Fruit fly (Drosophila melanogaster) whole organism, embryonic: ENCODE data around the gene CG5188.

Source experiments
- Adf1 ChIP-seq: fragments of 200-800 bp; sonication (Bioruptor generic); IDR thresholded peaks from 2 replicates; pipeline ENCODE4 v1.3.6; 2022; ENCODE audit warnings: missing biosample characterization, missing genetic modification characterization
- CG10543 ChIP-seq: fragments of 200-800 bp; sonication (Bioruptor generic); optimal IDR thresholded peaks from 3 replicates; lab custom pipeline; 2017; ENCODE audit warnings: missing biosample characterization, mild to moderate bottlenecking, missing genetic modification characterization, moderate library complexity
- CG10565 ChIP-seq: fragments of 200-800 bp; sonication (Bioruptor generic); optimal IDR thresholded peaks from 3 replicates; lab custom pipeline; 2016; ENCODE audit warnings: missing biosample characterization, mild to moderate bottlenecking, missing genetic modification characterization
- CG13123 ChIP-seq: fragments of 200-800 bp; sonication (Bioruptor generic); optimal IDR thresholded peaks from 2 replicates; lab custom pipeline; 2016; ENCODE audit warnings: missing biosample characterization, missing genetic modification characterization
- CG13424 ChIP-seq: fragments of 200-800 bp; sonication (Bioruptor generic); optimal IDR thresholded peaks from 2 replicates; lab custom pipeline; 2019; ENCODE audit warnings: missing biosample characterization, mild to moderate bottlenecking, missing genetic modification characterization, moderate library complexity
- CG13894 ChIP-seq: fragments of 200-800 bp; sonication (Bioruptor generic); optimal IDR thresholded peaks from 3 replicates; lab custom pipeline; 2018; ENCODE audit warnings: missing biosample characterization, mild to moderate bottlenecking, missing genetic modification characterization, moderate library complexity
- CG14050 ChIP-seq: fragments of 200-800 bp; sonication (Bioruptor generic); IDR thresholded peaks from 3 replicates; pipeline ENCODE4 v1.3.6; 2022; ENCODE audit warnings: missing biosample characterization, missing genetic modification characterization
- CG16863 ChIP-seq: fragments of 200-800 bp; sonication (Bioruptor generic); optimal IDR thresholded peaks from 3 replicates; lab custom pipeline; 2016; ENCODE audit warnings: missing biosample characterization, missing genetic modification characterization
- CG17912 ChIP-seq: fragments of 200-800 bp; sonication (Bioruptor generic); optimal IDR thresholded peaks from 2 replicates; lab custom pipeline; 2018; ENCODE audit warnings: missing biosample characterization, mild to moderate bottlenecking, missing genetic modification characterization
- CG1792 ChIP-seq: fragments of 200-800 bp; sonication (Bioruptor generic); optimal IDR thresholded peaks from 2 replicates; lab custom pipeline; 2016; ENCODE audit warnings: missing biosample characterization, missing genetic modification characterization
- CG18476 ChIP-seq: fragments of 200-800 bp; sonication (Bioruptor generic); optimal IDR thresholded peaks from 2 replicates; lab custom pipeline; 2016; ENCODE audit warnings: missing biosample characterization, mild to moderate bottlenecking, missing genetic modification characterization
- CG31388 ChIP-seq: fragments of 200-800 bp; sonication (Bioruptor generic); optimal IDR thresholded peaks from 2 replicates; lab custom pipeline; 2016; ENCODE audit warnings: missing biosample characterization, missing genetic modification characterization
- CG3838 ChIP-seq: fragments of 200-800 bp; sonication (Bioruptor generic); optimal IDR thresholded peaks from 3 replicates; lab custom pipeline; 2016; ENCODE audit warnings: missing biosample characterization, missing genetic modification characterization
- CG3995 ChIP-seq: fragments of 200-800 bp; sonication (Bioruptor generic); optimal IDR thresholded peaks from 3 replicates; lab custom pipeline; 2016; ENCODE audit warnings: missing biosample characterization, missing genetic modification characterization
- CG42726 ChIP-seq: fragments of 200-800 bp; sonication (Bioruptor generic); IDR thresholded peaks from 2 replicates; pipeline ENCODE4 v1.3.6; 2022; ENCODE audit warnings: missing biosample characterization, missing genetic modification characterization; ENCODE audit not compliant: partially characterized antibody
- CG6689 ChIP-seq: fragments of 200-800 bp; sonication (Bioruptor generic); IDR thresholded peaks from 2 replicates; pipeline ENCODE4 v1.3.6; 2022; ENCODE audit warnings: missing biosample characterization, missing genetic modification characterization
- CG6854 ChIP-seq: fragments of 200-800 bp; sonication (Bioruptor generic); optimal IDR thresholded peaks from 3 replicates; lab custom pipeline; 2017; ENCODE audit warnings: missing biosample characterization, mild to moderate bottlenecking, missing genetic modification characterization
- CG7745 ChIP-seq: fragments of 200-800 bp; sonication (Bioruptor generic); optimal IDR thresholded peaks from 2 replicates; lab custom pipeline; 2018; ENCODE audit warnings: missing biosample characterization, mild to moderate bottlenecking, missing genetic modification characterization, moderate library complexity
- CG8290 ChIP-seq, 3 experiments: fragments of 200-800 bp; sonication (Bioruptor generic); optimal IDR thresholded peaks; 2 replicates each; lab custom pipeline; 2016 to 2019; ENCODE audit warnings: missing biosample characterization in 3 of 3, missing genetic modification characterization in 3 of 3, mild to moderate bottlenecking in 2 of 3, moderate library complexity in 1 of 3
- Dbx ChIP-seq: fragments of 200-800 bp; sonication (Bioruptor generic); IDR thresholded peaks from 3 replicates; pipeline ENCODE4 v1.3.6; 2022; ENCODE audit warnings: missing biosample characterization, missing genetic modification characterization
- Doc2 ChIP-seq: fragments of 200-800 bp; sonication (Bioruptor generic); IDR thresholded peaks from 2 replicates; pipeline ENCODE4 v1.3.6; 2022; ENCODE audit warnings: missing biosample characterization, missing genetic modification characterization
- MESR4 ChIP-seq: fragments of 200-800 bp; sonication (Bioruptor generic); optimal IDR thresholded peaks from 2 replicates; lab custom pipeline; 2018; ENCODE audit warnings: missing biosample characterization, mild to moderate bottlenecking, missing genetic modification characterization, moderate library complexity
- Med ChIP-seq: fragments of 200-800 bp; sonication (Bioruptor generic); peaks from one replicate; lab custom pipeline; 2016; ENCODE audit warnings: missing biosample characterization, missing genetic modification characterization, mild to moderate bottlenecking, inconsistent platforms, moderate library complexity
- NC2β ChIP-seq: fragments of 200-800 bp; sonication (Bioruptor generic); optimal IDR thresholded peaks from 2 replicates; lab custom pipeline; 2016; ENCODE audit warnings: missing biosample characterization, missing genetic modification characterization
- Sry-δ ChIP-seq: fragments of 200-800 bp; sonication (Bioruptor generic); optimal IDR thresholded peaks from 2 replicates; lab custom pipeline; 2016; ENCODE audit warnings: missing biosample characterization, missing genetic modification characterization
- amos ChIP-seq: fragments of 200-800 bp; sonication (Bioruptor generic); IDR thresholded peaks from 2 replicates; pipeline ENCODE4 v1.3.6; 2022; ENCODE audit warnings: missing biosample characterization, missing genetic modification characterization; ENCODE audit not compliant: partially characterized antibody
- aop ChIP-seq: fragments of 200-800 bp; sonication (Bioruptor generic); IDR thresholded peaks from 2 replicates; pipeline ENCODE4 v1.3.6; 2022; ENCODE audit warnings: missing biosample characterization, missing genetic modification characterization
- bbx ChIP-seq: fragments of 200-800 bp; sonication (Bioruptor generic); IDR thresholded peaks from 2 replicates; pipeline ENCODE4 v1.3.6; 2022; ENCODE audit warnings: missing biosample characterization, missing genetic modification characterization; ENCODE audit not compliant: partially characterized antibody
- chinmo ChIP-seq: fragments of 200-800 bp; sonication (Bioruptor generic); IDR thresholded peaks from 4 replicates; pipeline ENCODE4 v1.3.6; 2022; ENCODE audit warnings: missing biosample characterization, missing genetic modification characterization; ENCODE audit not compliant: partially characterized antibody
- chn ChIP-seq: fragments of 200-800 bp; sonication (Bioruptor generic); optimal IDR thresholded peaks from 2 replicates; lab custom pipeline; 2016; ENCODE audit warnings: missing biosample characterization, missing genetic modification characterization
- dati ChIP-seq: fragments of 200-800 bp; sonication (Bioruptor generic); IDR thresholded peaks from 2 replicates; pipeline ENCODE4 v1.3.6; 2022; ENCODE audit warnings: missing biosample characterization, missing genetic modification characterization
- dimm ChIP-seq: fragments of 200-800 bp; sonication (Bioruptor generic); IDR thresholded peaks from 2 replicates; pipeline ENCODE4 v1.3.6; 2022; ENCODE audit warnings: missing biosample characterization, missing genetic modification characterization
- emc ChIP-seq: fragments of 200-800 bp; sonication (Bioruptor generic); optimal IDR thresholded peaks from 2 replicates; lab custom pipeline; 2016; ENCODE audit warnings: missing biosample characterization, missing genetic modification characterization
- gem ChIP-seq: fragments of 200-800 bp; sonication (Bioruptor generic); optimal IDR thresholded peaks from 2 replicates; lab custom pipeline; 2019; ENCODE audit warnings: missing biosample characterization, mild to moderate bottlenecking, missing genetic modification characterization, moderate library complexity
- grau ChIP-seq: fragments of 200-800 bp; optimal IDR thresholded peaks from 3 replicates; lab custom pipeline; 2019; ENCODE audit warnings: missing biosample characterization, mild to moderate bottlenecking, missing genetic modification characterization, moderate library complexity
- grn ChIP-seq: fragments of 200-800 bp; sonication (Bioruptor generic); optimal IDR thresholded peaks from 3 replicates; lab custom pipeline; 2017; ENCODE audit warnings: missing biosample characterization, missing genetic modification characterization
- lilli ChIP-seq: fragments of 200-800 bp; sonication (Bioruptor generic); optimal IDR thresholded peaks from 3 replicates; lab custom pipeline; 2016; ENCODE audit warnings: missing biosample characterization, missing genetic modification characterization
- lov ChIP-seq, 2 experiments: fragments of 200-800 bp in 1 of 2; fragments of >200 bp in 1 of 2; sonication (Bioruptor generic) in 1 of 2; IDR thresholded peaks in 1 of 2; optimal IDR thresholded peaks in 1 of 2; 2 replicates in 1 of 2; 3 replicates in 1 of 2; pipeline versions ENCODE4 v1.3.6 to Lab custom; 2017 to 2022; ENCODE audit warnings: missing biosample characterization in 1 of 2, missing genetic modification characterization in 1 of 2
- mam ChIP-seq: fragments of 200-800 bp; sonication (Bioruptor generic); optimal IDR thresholded peaks from 3 replicates; lab custom pipeline; 2016; ENCODE audit warnings: missing biosample characterization, missing genetic modification characterization
- nmo ChIP-seq: fragments of 200-800 bp; sonication (Bioruptor generic); optimal IDR thresholded peaks from 2 replicates; lab custom pipeline; 2018; ENCODE audit warnings: missing biosample characterization, mild to moderate bottlenecking, missing genetic modification characterization, moderate library complexity
- pb ChIP-seq: fragments of 200-800 bp; sonication (Bioruptor generic); optimal IDR thresholded peaks from 3 replicates; lab custom pipeline; 2016; ENCODE audit warnings: missing biosample characterization, missing genetic modification characterization
- sens-2 ChIP-seq: fragments of 200-800 bp; sonication (Bioruptor generic); IDR thresholded peaks from 2 replicates; pipeline ENCODE4 v1.3.6; 2022; ENCODE audit warnings: missing biosample characterization, missing genetic modification characterization
- sima ChIP-seq: fragments of 200-800 bp; sonication (Bioruptor generic); optimal IDR thresholded peaks from 2 replicates; lab custom pipeline; 2016; ENCODE audit warnings: missing biosample characterization, missing genetic modification characterization
- slp2 ChIP-seq: fragments of 200-800 bp; sonication (Bioruptor generic); optimal IDR thresholded peaks from 2 replicates; lab custom pipeline; 2016; ENCODE audit warnings: missing biosample characterization, missing genetic modification characterization
- sr ChIP-seq: fragments of 200-800 bp; sonication (Bioruptor generic); IDR thresholded peaks from 3 replicates; pipeline ENCODE4 v1.3.6; 2022; ENCODE audit warnings: missing biosample characterization, missing genetic modification characterization
- stc ChIP-seq: fragments of 200-800 bp; sonication (Bioruptor generic); IDR thresholded peaks from 2 replicates; pipeline ENCODE4 v1.3.6; 2022; ENCODE audit warnings: missing biosample characterization, missing genetic modification characterization
- sug ChIP-seq: fragments of 200-800 bp; optimal IDR thresholded peaks from 2 replicates; lab custom pipeline; 2019; ENCODE audit warnings: missing biosample characterization, mild to moderate bottlenecking, missing genetic modification characterization, moderate library complexity
- z ChIP-seq: fragments of 200-800 bp; sonication (Bioruptor generic); IDR thresholded peaks from 3 replicates; pipeline ENCODE4 v1.3.6; 2022; ENCODE audit warnings: missing biosample characterization, missing genetic modification characterization

CG5188 gene

dm6 chr2L:10408122-10408576 lies 20.5 kb upstream of the CG5188 start, which contains the start of the genes Ip259 and RpS27A (continued):
- TF ChIP-seq Adf1 (GFP tag; lab: Robert Waterston, UW) (peak; percentile 37), CG6854 (GFP tag; lab: Kevin White, UChicago) (peak; percentile 71), chn (GFP tag; lab: Kevin White, UChicago) (peak; percentile 37), CG1792 (GFP tag; lab: Kevin White, UChicago) (peak; percentile 15), CG6689 (GFP tag; lab: Robert Waterston, UW) (peak; percentile 59), CG16863 (GFP tag; lab: Kevin White, UChicago) (peak; percentile 47), mam (GFP tag; lab: Kevin White, UChicago) (peak; percentile 71), NC2β (GFP tag; lab: Kevin White, UChicago) (peak; percentile 96), Sry-δ (GFP tag; lab: Kevin White, UChicago) (peak; percentile 50), CG10565 (GFP tag; lab: Kevin White, UChicago) (no peak), pb (GFP tag; lab: Kevin White, UChicago) (peak; percentile 71), dimm (GFP tag; lab: Robert Waterston, UW) (no peak), stc (GFP tag; lab: Robert Waterston, UW) (peak; percentile 75), Dbx (peak; percentile 88), CG18476 (GFP tag; lab: Kevin White, UChicago) (peak; percentile 42), aop (GFP tag; lab: Robert Waterston, UW) (no peak), Doc2 (GFP tag; lab: Robert Waterston, UW) (no peak), sens-2 (GFP tag; lab: Robert Waterston, UW) (peak; percentile 86), lov (optimal IDR thresholded peaks at IDR 0.05; lab: Kevin White, UChicago) (no peak), lov (GFP tag; IDR thresholded peaks at IDR 0.05; lab: Robert Waterston, UW) (peak; percentile 93), sug (peak; percentile 75), grn (no peak), CG13894 (tag; lab: Kevin White, UChicago) (no peak), CG3995 (peak; percentile 60), CG10543 (peak; percentile 67), amos (peak; percentile 38; the same call in 1 of the 2 replicates), CG17912 (GFP tag; lab: Kevin White, UChicago) (peak; percentile 80), CG14050 (GFP tag; lab: Robert Waterston, UW) (peak; percentile 71), nmo (GFP tag; lab: Kevin White, UChicago) (peak; percentile 81), dati (GFP tag; lab: Robert Waterston, UW) (peak; percentile 58), CG8290 (GFP tag; optimal IDR thresholded peaks at IDR 0.05; lab: Kevin White, UChicago) (peak; percentile 74), CG8290 (tag; optimal IDR thresholded peaks at IDR 0.05; lab: Kevin White, UChicago) (peak in 1 of 2 experiments; percentile 63), CG13123 (GFP tag; lab: Kevin White, UChicago) (peak; percentile 30), CG7745 (tag; lab: Kevin White, UChicago) (no peak), gem (tag; lab: Kevin White, UChicago) (no peak), CG31388 (no peak), CG3838 (GFP tag; lab: Kevin White, UChicago) (no peak), slp2 (peak; percentile 83), emc (GFP tag; lab: Kevin White, UChicago) (peak; percentile 74), chinmo (GFP tag; lab: Robert Waterston, UW) (no peak), Med (peak; percentile 97), bbx (peak; percentile 34; the same call in 1 of the 2 replicates), CG42726 (GFP tag; lab: Robert Waterston, UW) (peak; percentile 30; the same call in 1 of the 2 replicates), sr (GFP tag; lab: Robert Waterston, UW) (no peak; the same call in 1 of the 3 replicates), MESR4 (GFP tag; lab: Kevin White, UChicago) (peak; percentile 100), sima (GFP tag; lab: Kevin White, UChicago) (peak; percentile 43), lilli (GFP tag; lab: Kevin White, UChicago) (peak; percentile 48), z (GFP tag; lab: Robert Waterston, UW) (no peak), grau (tag; lab: Kevin White, UChicago) (peak; percentile 69), CG13424 (tag; lab: Kevin White, UChicago) (peak; percentile 45)
- TF ChIP-seq, all 482 proteins: peak for 325
